Fruit fly (Drosophila melanogaster): ENCODE measurements around the gene Orp8.

Gene Orp8

DNA sequence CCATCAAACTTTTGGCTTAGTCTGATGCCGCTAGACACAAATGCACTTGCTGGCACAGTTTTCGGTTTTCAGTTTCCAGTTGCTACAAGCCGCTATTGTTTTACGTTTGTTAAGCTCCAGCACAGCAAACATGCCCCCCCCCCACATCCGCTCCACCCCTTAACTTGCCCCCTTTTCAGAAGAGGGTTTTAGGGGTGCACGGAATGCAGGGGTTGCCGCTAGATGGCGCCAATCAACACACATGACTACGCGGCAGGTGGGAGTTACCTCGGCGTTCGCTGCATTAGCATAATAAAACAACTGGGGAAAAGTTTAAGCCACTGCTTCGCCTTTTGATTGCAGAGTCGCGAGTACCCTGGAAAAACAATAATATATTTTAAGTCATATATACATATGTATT lies 37.8 kb downstream of the Orp8 start:
- TF ChIP-seq CG17801 (GFP tag; optimal IDR thresholded peaks at IDR 0.05; ENCODE audit: partially characterized antibody), result no peak

- TF ChIP-seq CG17801 (GFP tag; optimal IDR thresholded peaks at IDR 0.05; ENCODE audit: partially characterized antibody), result no peak
Observed at dm6 chr3R:20350278-20350677, 41.1 kb downstream of the Orp8 start.

DNA sequence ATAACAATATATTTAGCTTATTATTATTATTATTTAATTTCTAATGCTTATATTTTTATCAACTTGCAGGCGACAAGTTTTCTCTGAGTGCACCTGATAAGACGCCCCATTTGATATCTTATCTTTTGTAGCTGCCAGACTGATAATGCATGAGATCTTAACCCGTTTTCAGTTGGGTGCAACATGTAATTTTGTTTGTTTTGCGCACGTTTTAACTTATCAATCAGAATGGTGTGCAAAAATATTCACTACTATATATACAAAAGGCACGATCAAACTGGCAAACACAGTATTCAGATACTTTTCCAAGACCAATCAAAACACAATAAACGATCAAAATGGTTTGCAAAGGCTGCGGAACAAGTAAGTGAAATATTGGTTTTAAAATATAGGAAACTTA lies 50.9 kb downstream of the Orp8 start, which contains the start of gene MtnC:
Gene MtnC, plus strand, starts transcription at position 301 of the 400 bp plus-strand sequence.
- no peak for TF ChIP-seq CG17801 (GFP tag; optimal IDR thresholded peaks at IDR 0.05; ENCODE audit: partially characterized antibody)
